Fruit fly (Drosophila melanogaster): ENCODE results near the gene CG6125.
A peak's percentile ranks its signal among the peaks of the same experiment; 100 is the strongest.

Gene CG6125

dm6 chr3R:15418824-15419530, 12.1 kb upstream of the CG6125 start (continued):
- TF ChIP-seq Hmr (GFP tag; optimal IDR thresholded peaks at IDR 0.05) (peak; percentile 72), CG17802 (tag; optimal IDR thresholded peaks at IDR 0.05) (no peak), btn (GFP tag; optimal IDR thresholded peaks at IDR 0.05) (no peak), prd (optimal IDR thresholded peaks at IDR 0.05) (no peak), prd (GFP tag; IDR thresholded peaks at IDR 0.05) (peak; percentile 71; the same call in 2 of the 3 replicates), CG11696 (GFP tag; IDR thresholded peaks at IDR 0.05) (no peak), CG2202 (tag; optimal IDR thresholded peaks at IDR 0.05) (peak; percentile 52), odd (GFP tag; optimal IDR thresholded peaks at IDR 0.05) (peak; percentile 78), CG13624 (GFP tag; optimal IDR thresholded peaks at IDR 0.05) (no peak), CG6254 (GFP tag; optimal IDR thresholded peaks at IDR 0.05) (peak; percentile 33), fd64A (GFP tag; optimal IDR thresholded peaks at IDR 0.05) (no peak), stwl (tag; optimal IDR thresholded peaks at IDR 0.05) (peak; percentile 4), zfh1 (GFP tag; IDR thresholded peaks at IDR 0.05) (peak; percentile 33; the same call in 1 of the 3 replicates), Spps (tag; optimal IDR thresholded peaks at IDR 0.05) (peak; percentile 53), amos (GFP tag; IDR thresholded peaks at IDR 0.05; ENCODE audit: partially characterized antibody) (no peak), ato (GFP tag; IDR thresholded peaks at IDR 0.05; ENCODE audit: partially characterized antibody) (no peak), HLHmδ (GFP tag; optimal IDR thresholded peaks at IDR 0.05) (no peak), CG5953 (GFP tag; IDR thresholded peaks at IDR 0.05) (no peak), Dbx (GFP tag; IDR thresholded peaks at IDR 0.05) (no peak), Med (GFP tag) (peak; percentile 52), CG7987 (GFP tag; optimal IDR thresholded peaks at IDR 0.05) (no peak), tna (GFP tag; IDR thresholded peaks at IDR 0.05; ENCODE audit: partially characterized antibody) (no peak), CG10147 (GFP tag; optimal IDR thresholded peaks at IDR 0.05) (peak; percentile 48), knrl (GFP tag; IDR thresholded peaks at IDR 0.05; ENCODE audit: partially characterized antibody) (no peak), run (tag; optimal IDR thresholded peaks at IDR 0.05) (peak; percentile 67), CG1792 (GFP tag; optimal IDR thresholded peaks at IDR 0.05) (no peak), Gug (GFP tag; IDR thresholded peaks at IDR 0.05) (0 out of 4 replicates have a peak, but pooled peaks have one; percentile 2), NC2β (GFP tag; optimal IDR thresholded peaks at IDR 0.05) (no peak), CG30403 (GFP tag; optimal IDR thresholded peaks at IDR 0.05) (peak; percentile 87), Sry-δ (GFP tag; optimal IDR thresholded peaks at IDR 0.05) (no peak), Atf6 (GFP tag; IDR thresholded peaks at IDR 0.05) (no peak; the same call in 1 of the 2 replicates), CG4617 (GFP tag; optimal IDR thresholded peaks at IDR 0.05; ENCODE audit: borderline replicate concordance) (peak; percentile 22), psq (GFP tag; optimal IDR thresholded peaks at IDR 0.05) (peak; percentile 25), CG10431 (GFP tag; optimal IDR thresholded peaks at IDR 0.05) (peak; percentile 55), bigmax (GFP tag; optimal IDR thresholded peaks at IDR 0.05) (no peak), Neu2 (GFP tag; optimal IDR thresholded peaks at IDR 0.05; ENCODE audit: borderline replicate concordance) (no peak), Mes4 (GFP tag; optimal IDR thresholded peaks at IDR 0.05) (peak; percentile 15), ac (GFP tag; optimal IDR thresholded peaks at IDR 0.05) (peak; percentile 59), Hmx (GFP tag; optimal IDR thresholded peaks at IDR 0.05) (peak; percentile 25), CG4707 (GFP tag; optimal IDR thresholded peaks at IDR 0.05) (no peak), unpg (GFP tag; optimal IDR thresholded peaks at IDR 0.05) (peak; percentile 78), Optix (GFP tag; IDR thresholded peaks at IDR 0.05) (no peak), CG1602 (GFP tag; optimal IDR thresholded peaks at IDR 0.05) (peak; percentile 73), CG3847 (GFP tag; IDR thresholded peaks at IDR 0.05) (no peak), Scr (GFP tag; IDR thresholded peaks at IDR 0.05; ENCODE audit: partially characterized antibody) (no peak), pita (GFP tag; optimal IDR thresholded peaks at IDR 0.05) (no peak), tap (tag; optimal IDR thresholded peaks at IDR 0.05) (peak; percentile 21), z (GFP tag; IDR thresholded peaks at IDR 0.05) (no peak), CG17612 (GFP tag; IDR thresholded peaks at IDR 0.05) (no peak), CG31388 (GFP tag; optimal IDR thresholded peaks at IDR 0.05) (no peak)

All from whole organism, embryonic.